Worm (Caenorhabditis elegans): ENCODE data around the gene cec-6.

Gene cec-6

ce11 chrIV:5563280-5563679, 18.6 kb downstream of the cec-6 start (continued):
- TF ChIP-seq nhr-90 (tag; optimal IDR thresholded peaks at IDR 0.05; ENCODE audit: poor library complexity) (peak; percentile 45), aly-2 (tag; optimal IDR thresholded peaks at IDR 0.05) (no peak), elt-2 (tag; optimal IDR thresholded peaks at IDR 0.05) (no peak), unc-86 (tag; optimal IDR thresholded peaks at IDR 0.05) (no peak), grh-1 (GFP tag; IDR thresholded peaks at IDR 0.05) (no peak), nhr-11 (tag; optimal IDR thresholded peaks at IDR 0.05) (no peak), ceh-63 (GFP tag; optimal IDR thresholded peaks at IDR 0.05) (no peak), lin-13 (GFP tag; optimal IDR thresholded peaks at IDR 0.05) (peak; percentile 24), nhr-20 (tag; optimal IDR thresholded peaks at IDR 0.05) (peak; percentile 40), nhr-12 (tag; optimal IDR thresholded peaks at IDR 0.05) (no peak), snu-23 (GFP tag; optimal IDR thresholded peaks at IDR 0.05) (peak; percentile 41), snpc-4 (tag; optimal IDR thresholded peaks at IDR 0.05) (no peak), skn-1 (tag; optimal IDR thresholded peaks at IDR 0.05) (no peak), unc-30 (tag; optimal IDR thresholded peaks at IDR 0.05) (no peak)

ce11 chrIV:5564293-5564692, 19.6 kb downstream of the cec-6 start:
- TF ChIP-seq dpl-1 (GFP tag; optimal IDR thresholded peaks at IDR 0.05) (no peak), aha-1 (tag; optimal IDR thresholded peaks at IDR 0.05) (no peak), nhr-237 (tag; optimal IDR thresholded peaks at IDR 0.05) (no peak), lin-35 (GFP tag; optimal IDR thresholded peaks at IDR 0.05) (no peak), rnt-1 (tag; optimal IDR thresholded peaks at IDR 0.05) (no peak), nhr-19 (GFP tag; conservative IDR thresholded peaks at IDR 0.05) (no peak), hpl-2 (GFP tag; optimal IDR thresholded peaks at IDR 0.05) (no peak), mdl-1 (tag; optimal IDR thresholded peaks at IDR 0.05) (no peak), ama-1 (optimal IDR thresholded peaks at IDR 0.05) (no peak), swsn-7 (tag; optimal IDR thresholded peaks at IDR 0.05) (no peak), ceh-88 (GFP tag; IDR thresholded peaks at IDR 0.05) (no peak), lin-14 (GFP tag; optimal IDR thresholded peaks at IDR 0.05) (peak; percentile 1), lin-13 (GFP tag; optimal IDR thresholded peaks at IDR 0.05) (no peak), nhr-85 (tag) (peak; percentile 69), efl-3 (GFP tag; optimal IDR thresholded peaks at IDR 0.05) (no peak), fos-1 (tag; optimal IDR thresholded peaks at IDR 0.05) (no peak), mef-2 (tag; optimal IDR thresholded peaks at IDR 0.05) (no peak), snpc-4 (tag; optimal IDR thresholded peaks at IDR 0.05) (no peak), efl-1 (optimal IDR thresholded peaks at IDR 0.05) (no peak), efl-1 (GFP tag; optimal IDR thresholded peaks at IDR 0.05 in 1 of 2) (peak in 1 of 2 experiments; percentile 7), nhr-84 (tag; optimal IDR thresholded peaks at IDR 0.05) (no peak), sptf-1 (tag; optimal IDR thresholded peaks at IDR 0.05) (no peak), sup-37 (GFP tag; optimal IDR thresholded peaks at IDR 0.05) (no peak), mep-1 (tag; optimal IDR thresholded peaks at IDR 0.05) (peak; percentile 33), blmp-1 (tag; optimal IDR thresholded peaks at IDR 0.05) (peak; percentile 76), ceh-8 (GFP tag; optimal IDR thresholded peaks at IDR 0.05) (no peak)

- TF ChIP-seq irx-1 (tag; optimal IDR thresholded peaks at IDR 0.05) (no peak), snu-23 (GFP tag; optimal IDR thresholded peaks at IDR 0.05) (peak; percentile 62), nhr-19 (GFP tag; conservative IDR thresholded peaks at IDR 0.05) (no peak), elt-3 (tag; optimal IDR thresholded peaks at IDR 0.05) (no peak), zip-4 (GFP tag; optimal IDR thresholded peaks at IDR 0.05) (no peak), nhr-85 (tag) (peak; percentile 36), snpc-4 (tag; optimal IDR thresholded peaks at IDR 0.05) (peak; percentile 67), unc-98 (GFP tag; IDR thresholded peaks at IDR 0.05) (no peak), C16A3.4 (tag; optimal IDR thresholded peaks at IDR 0.05) (peak; percentile 26), nhr-237 (tag; optimal IDR thresholded peaks at IDR 0.05) (no peak), nhr-20 (tag; optimal IDR thresholded peaks at IDR 0.05) (peak; percentile 2), ceh-82 (tag; optimal IDR thresholded peaks at IDR 0.05) (no peak), blmp-1 (tag; optimal IDR thresholded peaks at IDR 0.05) (peak; percentile 45), nhr-76 (tag; optimal IDR thresholded peaks at IDR 0.05) (no peak), nhr-47 (tag; optimal IDR thresholded peaks at IDR 0.05) (peak; percentile 1), zag-1 (tag; optimal IDR thresholded peaks at IDR 0.05) (no peak), swsn-7 (tag; optimal IDR thresholded peaks at IDR 0.05) (peak; percentile 35), aha-1 (tag; optimal IDR thresholded peaks at IDR 0.05) (no peak), nhr-71 (tag; optimal IDR thresholded peaks at IDR 0.05) (peak; percentile 41), mep-1 (tag; optimal IDR thresholded peaks at IDR 0.05) (peak; percentile 71), efl-1 (optimal IDR thresholded peaks at IDR 0.05) (no peak), efl-1 (GFP tag; optimal IDR thresholded peaks at IDR 0.05 in 1 of 2) (peak in 1 of 2 experiments; percentile 88)
Observed at ce11 chrIV:5565105-5565504, 20.4 kb downstream of the cec-6 start.

Data from whole organism, L1 larva.